Worm (Caenorhabditis elegans): ENCODE data around the gene col-129.

- TF ChIP-seq ztf-11 (tag; optimal IDR thresholded peaks at IDR 0.05) (no peak), ceh-82 (tag; optimal IDR thresholded peaks at IDR 0.05) (no peak), egl-27 (tag; optimal IDR thresholded peaks at IDR 0.05) (no peak), tbx-2 (tag; optimal IDR thresholded peaks at IDR 0.05) (no peak), lsy-12 (tag; optimal IDR thresholded peaks at IDR 0.05) (no peak), ZK546.5 (tag; optimal IDR thresholded peaks at IDR 0.05) (no peak), pha-4 (tag; optimal IDR thresholded peaks at IDR 0.05) (no peak), snpc-4 (tag; optimal IDR thresholded peaks at IDR 0.05) (no peak), unc-39 (tag; optimal IDR thresholded peaks at IDR 0.05) (no peak), elt-3 (tag; optimal IDR thresholded peaks at IDR 0.05) (no peak), ama-1 (optimal IDR thresholded peaks at IDR 0.05) (no peak), jun-1 (tag; optimal IDR thresholded peaks at IDR 0.05) (no peak), R02D3.7 (tag; optimal IDR thresholded peaks at IDR 0.05) (no peak)
Measured at ce11 chrIV:12084178-12084577, 26.1 kb downstream of the col-129 start, which contains the start of gene repo-1.

All from whole organism, L3 larva.